Worm (Caenorhabditis elegans): ENCODE measurements around the gene acr-3.
A peak's percentile ranks its signal among the peaks of the same experiment; 100 is the strongest.

Gene acr-3

ce11 chrX:6740282-6740982 is 31.1 kb downstream of the acr-3 start:
- TF ChIP-seq nfya-1 (tag; optimal IDR thresholded peaks at IDR 0.05; ENCODE audit: borderline replicate concordance, insufficient read depth), result no peak
- TF ChIP-seq ztf-18 (tag; optimal IDR thresholded peaks at IDR 0.05), result no peak
- no peak for TF ChIP-seq dpff-1 (tag; optimal IDR thresholded peaks at IDR 0.05)
- TF ChIP-seq madf-10 (tag; optimal IDR thresholded peaks at IDR 0.05), result no peak
- TF ChIP-seq ama-1 (optimal IDR thresholded peaks at IDR 0.05), result no peak
- TF ChIP-seq ama-1 (GFP tag; optimal IDR thresholded peaks at IDR 0.05), result peak in 1 of 2 experiments; percentile 24
- TF ChIP-seq hmg-20 (GFP tag; IDR thresholded peaks at IDR 0.05), result no peak
- peak; percentile 23 for TF ChIP-seq zfh-2 (GFP tag; conservative IDR thresholded peaks at IDR 0.05)
- TF ChIP-seq ceh-27 (GFP tag; optimal IDR thresholded peaks at IDR 0.05), result peak; percentile 24
- no peak for TF ChIP-seq snpc-1.1 (tag; optimal IDR thresholded peaks at IDR 0.05; ENCODE audit: insufficient read depth)
- TF ChIP-seq lin-35 (GFP tag; optimal IDR thresholded peaks at IDR 0.05), result peak in 1 of 3 experiments; percentile 8
- no peak for TF ChIP-seq B0261.1 (tag; optimal IDR thresholded peaks at IDR 0.05)
- no peak for TF ChIP-seq F37B4.10 (GFP tag; IDR thresholded peaks at IDR 0.05)
- TF ChIP-seq fkh-3 (tag; optimal IDR thresholded peaks at IDR 0.05), result no peak

ce11 chrX:6740983-6741365 is 31.6 kb downstream of the acr-3 start:
- TF ChIP-seq lin-35 (GFP tag; optimal IDR thresholded peaks at IDR 0.05), result no peak
- no peak for TF ChIP-seq F22D6.2 (tag; optimal IDR thresholded peaks at IDR 0.05)
- TF ChIP-seq F57A8.1 (GFP tag; optimal IDR thresholded peaks at IDR 0.05), result no peak
- no peak for TF ChIP-seq aptf-3 (GFP tag; IDR thresholded peaks at IDR 0.05)
- no peak for TF ChIP-seq Y79H2A.3 (GFP tag; conservative IDR thresholded peaks at IDR 0.05)
- peak; percentile 34; the same call in 1 of the 2 replicates for TF ChIP-seq hsf-1 (GFP tag; IDR thresholded peaks at IDR 0.05)
- no peak for TF ChIP-seq F33H1.4 (GFP tag; IDR thresholded peaks at IDR 0.05)
- 0 out of 2 replicates have a peak, but pooled peaks have one; percentile 31 for TF ChIP-seq egl-44 (GFP tag; IDR thresholded peaks at IDR 0.05)
- TF ChIP-seq let-607 (tag; optimal IDR thresholded peaks at IDR 0.05), result no peak
- peak; percentile 36 for TF ChIP-seq somi-1 (GFP tag; optimal IDR thresholded peaks at IDR 0.05)
- peak; percentile 52; the same call in 1 of the 2 replicates for TF ChIP-seq C06A6.2 (GFP tag; conservative IDR thresholded peaks at IDR 0.05)
- peak; percentile 56; the same call in 1 of the 2 replicates for TF ChIP-seq let-526 (GFP tag; IDR thresholded peaks at IDR 0.05)
- no peak for TF ChIP-seq mcd-1 (GFP tag; IDR thresholded peaks at IDR 0.05)
- no peak for TF ChIP-seq F52B5.7 (tag; optimal IDR thresholded peaks at IDR 0.05)

- TF ChIP-seq ceh-27 (GFP tag; optimal IDR thresholded peaks at IDR 0.05), result peak; percentile 26
- TF ChIP-seq K11D2.4 (GFP tag; IDR thresholded peaks at IDR 0.05), result peak; percentile 49; the same call in 1 of the 2 replicates
- TF ChIP-seq chd-7 (tag; optimal IDR thresholded peaks at IDR 0.05), result no peak
- peak; percentile 67 for TF ChIP-seq C06A6.2 (GFP tag; conservative IDR thresholded peaks at IDR 0.05)
- no peak for TF ChIP-seq pbrm-1 (GFP tag; IDR thresholded peaks at IDR 0.05)
- no peak for TF ChIP-seq repo-1 (tag; optimal IDR thresholded peaks at IDR 0.05)
- peak; percentile 22 for TF ChIP-seq atf-7 (tag; optimal IDR thresholded peaks at IDR 0.05)
- TF ChIP-seq let-607 (tag; optimal IDR thresholded peaks at IDR 0.05), result peak in 1 of 2 experiments; percentile 47
- no peak for TF ChIP-seq ztf-22 (GFP tag; optimal IDR thresholded peaks at IDR 0.05)
- TF ChIP-seq lin-26 (GFP tag; IDR thresholded peaks at IDR 0.05), result peak; percentile 45; the same call in 1 of the 2 replicates
- 0 out of 2 replicates have a peak, but pooled peaks have one; percentile 4 for TF ChIP-seq let-526 (GFP tag; IDR thresholded peaks at IDR 0.05)
- TF ChIP-seq ZK185.1 (tag; optimal IDR thresholded peaks at IDR 0.05; ENCODE audit: poor library complexity, severe bottlenecking), result peak; percentile 28
- TF ChIP-seq nfya-1 (tag; optimal IDR thresholded peaks at IDR 0.05; ENCODE audit: borderline replicate concordance, insufficient read depth), result no peak
- TF ChIP-seq ekl-4 (GFP tag; IDR thresholded peaks at IDR 0.05), result peak; percentile 16; the same call in 1 of the 2 replicates
- 0 out of 2 replicates have a peak, but pooled peaks have one; percentile 27 for TF ChIP-seq Y53G8AR.9 (GFP tag; conservative IDR thresholded peaks at IDR 0.05)
- peak; percentile 93 for TF ChIP-seq unc-62 (GFP tag; optimal IDR thresholded peaks at IDR 0.05)
- no peak for TF ChIP-seq lir-1 (GFP tag; conservative IDR thresholded peaks at IDR 0.05)
Measured at ce11 chrX:6741532-6741931, 32.2 kb downstream of the acr-3 start.

Data from whole organism, young adult.